Worm (Caenorhabditis elegans) whole organism, L4 larva: ENCODE results near the gene K10D6.4.

Source experiments
- T20F7.1 ChIP-seq: fragments of 200-800 bp; sonication (Bioruptor generic); optimal IDR thresholded peaks from 2 replicates; lab custom pipeline; 2018; ENCODE audit warnings: mild to moderate bottlenecking, missing genetic modification characterization, missing compliant biosample characterization
- mxl-3 ChIP-seq: fragments of 200-800 bp; sonication (Bioruptor generic); optimal IDR thresholded peaks from 2 replicates; lab custom pipeline; 2018; ENCODE audit warnings: mild to moderate bottlenecking, missing genetic modification characterization, missing compliant biosample characterization
- unc-62 ChIP-seq, 3 experiments: fragments of 150-350 bp in 1 of 3; sonication (generic microtip); optimal IDR thresholded peaks in 2 of 3; peaks in 1 of 3; 1 replicate in 1 of 3; 2 replicates in 2 of 3; lab custom pipeline; 2014 to 2017; ENCODE audit warnings: missing biosample characterization in 3 of 3, missing genetic modification characterization in 3 of 3, missing genetic modification reagents in 3 of 3, missing genotype in 1 of 3
- zag-1 ChIP-seq: fragments of 150-350 bp; optimal IDR thresholded peaks from 2 replicates; lab custom pipeline; 2014; ENCODE audit warnings: missing biosample characterization, missing genetic modification characterization

DNA sequence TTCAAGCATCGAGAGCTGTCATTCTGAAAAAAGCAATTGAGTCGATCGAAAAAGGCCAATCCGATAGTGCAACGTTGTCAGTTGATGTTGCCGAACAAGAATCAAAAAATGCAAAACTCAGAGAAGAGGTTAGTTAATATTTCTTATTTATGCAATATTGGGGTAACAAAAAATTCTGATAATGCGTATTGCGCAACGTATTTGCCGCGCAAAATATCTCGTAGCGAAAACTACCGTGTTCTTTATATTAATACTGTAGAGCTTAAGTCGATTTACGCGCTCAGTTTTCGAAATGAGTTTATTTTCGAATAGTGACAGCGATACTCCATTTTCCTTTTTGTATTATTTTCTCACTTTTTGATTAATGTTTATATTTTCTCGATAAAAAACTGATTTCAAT lies 43.3 kb downstream of the K10D6.4 start:
- TF ChIP-seq mxl-3 (GFP tag; lab: Kevin White, UChicago) = no peak
- TF ChIP-seq unc-62 (GFP tag; optimal IDR thresholded peaks at IDR 0.05 in 1 of 2; lab: Kevin White, UChicago) = peak in 1 of 2 experiments; percentile 93
- no peak for TF ChIP-seq unc-62 (tag; optimal IDR thresholded peaks at IDR 0.05; lab: Kevin White, UChicago)
- no peak for TF ChIP-seq T20F7.1 (GFP tag; lab: Kevin White, UChicago)
- TF ChIP-seq zag-1 (tag; lab: Kevin White, UChicago) = no peak
